Worm (Caenorhabditis elegans) whole organism, late embryonic: ENCODE measurements around the gene R12B2.6.

Experiments used
- C08G9.2 ChIP-seq: sonication (generic microtip); optimal IDR thresholded peaks from 2 replicates; lab custom pipeline; 2016; ENCODE audit warnings: mild to moderate bottlenecking, missing genetic modification characterization, moderate library complexity, missing compliant biosample characterization
- F13H6.1 ChIP-seq: sonication (generic microtip); optimal IDR thresholded peaks from 2 replicates; lab custom pipeline; 2016; ENCODE audit warnings: missing genetic modification characterization, missing compliant biosample characterization
- T23F11.4 ChIP-seq: fragments of 200-800 bp; sonication (Bioruptor generic); optimal IDR thresholded peaks from 2 replicates; lab custom pipeline; 2018; ENCODE audit warnings: mild to moderate bottlenecking, missing genetic modification characterization, missing compliant biosample characterization
- ceh-14 ChIP-seq: sonication (generic microtip); optimal IDR thresholded peaks from 2 replicates; lab custom pipeline; 2016; ENCODE audit warnings: missing genotype, missing genetic modification characterization, missing compliant biosample characterization
- ceh-18 ChIP-seq: sonication (generic microtip); optimal IDR thresholded peaks from 2 replicates; lab custom pipeline; 2016; ENCODE audit warnings: missing genetic modification characterization, missing compliant biosample characterization
- ceh-19 ChIP-seq: fragments of 200-800 bp; sonication (Bioruptor generic); optimal IDR thresholded peaks from 2 replicates; lab custom pipeline; 2018; ENCODE audit warnings: mild to moderate bottlenecking, missing genetic modification characterization, missing compliant biosample characterization
- ceh-31 ChIP-seq: sonication (generic microtip); optimal IDR thresholded peaks from 2 replicates; lab custom pipeline; 2016; ENCODE audit warnings: missing genetic modification characterization, missing compliant biosample characterization
- ceh-34 ChIP-seq: sonication (generic microtip); optimal IDR thresholded peaks from 2 replicates; lab custom pipeline; 2016; ENCODE audit warnings: mild to moderate bottlenecking, missing genetic modification characterization, missing compliant biosample characterization
- ceh-45 ChIP-seq: fragments of 200-800 bp; sonication (Bioruptor generic); IDR thresholded peaks from 2 replicates; pipeline ENCODE4 v1.3.6; 2022; ENCODE audit warnings: missing genetic modification reagents, missing genetic modification characterization, missing compliant biosample characterization
- ceh-48 ChIP-seq: sonication (generic microtip); optimal IDR thresholded peaks from 2 replicates; lab custom pipeline; 2016; ENCODE audit warnings: missing genetic modification characterization, inconsistent platforms, missing compliant biosample characterization
- elt-2 ChIP-seq: sonication (generic microtip); optimal IDR thresholded peaks from 2 replicates; lab custom pipeline; 2016; ENCODE audit warnings: missing genetic modification reagents, missing genetic modification characterization, missing compliant biosample characterization
- elt-4 ChIP-seq: sonication (generic microtip); optimal IDR thresholded peaks from 2 replicates; lab custom pipeline; 2016; ENCODE audit warnings: missing genetic modification characterization, missing compliant biosample characterization
- ets-4 ChIP-seq: sonication (generic microtip); optimal IDR thresholded peaks from 2 replicates; lab custom pipeline; 2016; ENCODE audit warnings: missing genetic modification characterization, missing compliant biosample characterization
- fkh-10 ChIP-seq: fragments of 150-350 bp; optimal IDR thresholded peaks from 2 replicates; lab custom pipeline; 2014; ENCODE audit warnings: missing biosample characterization, missing genetic modification reagents, missing genetic modification characterization
- fkh-6 ChIP-seq: sonication (generic microtip); optimal IDR thresholded peaks from 2 replicates; lab custom pipeline; 2016; ENCODE audit warnings: missing genetic modification characterization, missing compliant biosample characterization
- gmeb-2 ChIP-seq: sonication (generic microtip); optimal IDR thresholded peaks from 2 replicates; lab custom pipeline; 2016; ENCODE audit warnings: missing genetic modification characterization, inconsistent platforms, missing compliant biosample characterization
- hlh-13 ChIP-seq: fragments of 200-800 bp; sonication (Bioruptor generic); optimal IDR thresholded peaks from 2 replicates; lab custom pipeline; 2018; ENCODE audit warnings: mild to moderate bottlenecking, missing genetic modification characterization, missing compliant biosample characterization
- lim-6 ChIP-seq: sonication (generic microtip); optimal IDR thresholded peaks from 2 replicates; lab custom pipeline; 2016; ENCODE audit warnings: missing genetic modification characterization, missing compliant biosample characterization
- lin-11 ChIP-seq: fragments of 200-800 bp; sonication (Bioruptor generic); optimal IDR thresholded peaks from 2 replicates; lab custom pipeline; 2018; ENCODE audit warnings: mild to moderate bottlenecking, missing genetic modification characterization, missing compliant biosample characterization
- nhr-11 ChIP-seq: fragments of 150-350 bp; optimal IDR thresholded peaks from 2 replicates; lab custom pipeline; 2014; ENCODE audit warnings: missing biosample characterization, missing genetic modification characterization
- odd-2 ChIP-seq: sonication (generic microtip); optimal IDR thresholded peaks from 2 replicates; lab custom pipeline; 2017; ENCODE audit warnings: antibody characterized with exemption, mild to moderate bottlenecking, missing genetic modification characterization, missing compliant biosample characterization
- pat-9 ChIP-seq: fragments of 200-800 bp; sonication (Bioruptor generic); optimal IDR thresholded peaks from 2 replicates; lab custom pipeline; 2018; ENCODE audit warnings: mild to moderate bottlenecking, missing genetic modification characterization, moderate library complexity, missing compliant biosample characterization
- pax-1 ChIP-seq: fragments of 150-350 bp; optimal IDR thresholded peaks from 2 replicates; lab custom pipeline; 2014; ENCODE audit warnings: missing biosample characterization, missing genetic modification characterization
- pha-4 ChIP-seq: fragments of 150-350 bp; optimal IDR thresholded peaks from 2 replicates; lab custom pipeline; 2018; ENCODE audit warnings: missing biosample characterization, missing genetic modification reagents, missing genetic modification characterization
- pqm-1 ChIP-seq: sonication (generic microtip); optimal IDR thresholded peaks from 2 replicates; lab custom pipeline; 2016; ENCODE audit warnings: missing genetic modification characterization, missing compliant biosample characterization
- pros-1 ChIP-seq: fragments of 150-350 bp; optimal IDR thresholded peaks from 2 replicates; lab custom pipeline; 2014; ENCODE audit warnings: missing biosample characterization, missing genetic modification reagents, missing genetic modification characterization
- ref-2 ChIP-seq: sonication (generic microtip); optimal IDR thresholded peaks from 2 replicates; lab custom pipeline; 2016; ENCODE audit warnings: missing genetic modification characterization, missing compliant biosample characterization
- rnt-1 ChIP-seq: sonication (generic microtip); optimal IDR thresholded peaks from 2 replicates; lab custom pipeline; 2016; ENCODE audit warnings: missing genetic modification characterization, missing compliant biosample characterization
- tbx-7 ChIP-seq: sonication (generic microtip); optimal IDR thresholded peaks from 2 replicates; lab custom pipeline; 2016; ENCODE audit warnings: missing genotype, missing genetic modification characterization, missing compliant biosample characterization
- ttx-3 ChIP-seq: sonication (generic microtip); optimal IDR thresholded peaks from 2 replicates; lab custom pipeline; 2016; ENCODE audit warnings: missing genetic modification reagents, missing genetic modification characterization, missing compliant biosample characterization
- unc-42 ChIP-seq: sonication (generic microtip); optimal IDR thresholded peaks from 2 replicates; lab custom pipeline; 2016; ENCODE audit warnings: missing genotype, missing genetic modification characterization, missing compliant biosample characterization
- unc-55 ChIP-seq: sonication (generic microtip); optimal IDR thresholded peaks from 2 replicates; lab custom pipeline; 2017; ENCODE audit warnings: missing biosample characterization, missing genetic modification reagents, missing genetic modification characterization
- unc-86 ChIP-seq: sonication (generic microtip); optimal IDR thresholded peaks from 2 replicates; lab custom pipeline; 2016; ENCODE audit warnings: missing genetic modification characterization, missing compliant biosample characterization
- ztf-16 ChIP-seq: sonication (generic microtip); optimal IDR thresholded peaks from 2 replicates; lab custom pipeline; 2017; ENCODE audit warnings: missing genetic modification characterization, missing compliant biosample characterization

R12B2.6 gene

DNA sequence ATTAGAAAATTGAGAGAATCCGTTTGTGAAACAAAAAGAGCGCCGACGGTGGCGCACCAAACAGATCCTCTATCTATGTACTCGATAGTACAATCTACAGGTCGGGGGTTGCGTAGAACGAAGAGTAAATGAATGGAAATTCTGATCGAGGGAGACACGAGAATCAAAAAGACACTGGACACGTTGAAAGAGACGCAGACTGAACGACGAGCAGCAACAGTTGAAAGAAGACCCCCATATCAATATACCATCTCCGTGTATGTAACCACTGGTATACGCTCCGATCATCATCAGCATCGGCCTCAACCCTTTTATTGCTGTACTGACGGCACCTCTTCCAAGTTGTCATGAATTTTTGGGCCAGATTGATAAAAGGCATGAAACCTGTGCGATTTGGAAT lies 2.3 kb upstream of the R12B2.6 start:
- TF ChIP-seq gmeb-2 (tag; lab: Kevin White, UChicago) (no peak), hlh-13 (GFP tag; lab: Kevin White, UChicago) (no peak), nhr-11 (tag; lab: Kevin White, UChicago) (no peak), pha-4 (tag; lab: Kevin White, UChicago) (no peak), F13H6.1 (tag; lab: Kevin White, UChicago) (no peak), lin-11 (tag; lab: Kevin White, UChicago) (no peak), ets-4 (tag; lab: Kevin White, UChicago) (no peak), ceh-31 (tag; lab: Kevin White, UChicago) (no peak), pqm-1 (no peak), ztf-16 (tag; lab: Kevin White, UChicago) (no peak), tbx-7 (tag; lab: Kevin White, UChicago) (no peak), ceh-48 (tag; lab: Kevin White, UChicago) (no peak), ref-2 (no peak), lim-6 (tag; lab: Kevin White, UChicago) (no peak)

DNA sequence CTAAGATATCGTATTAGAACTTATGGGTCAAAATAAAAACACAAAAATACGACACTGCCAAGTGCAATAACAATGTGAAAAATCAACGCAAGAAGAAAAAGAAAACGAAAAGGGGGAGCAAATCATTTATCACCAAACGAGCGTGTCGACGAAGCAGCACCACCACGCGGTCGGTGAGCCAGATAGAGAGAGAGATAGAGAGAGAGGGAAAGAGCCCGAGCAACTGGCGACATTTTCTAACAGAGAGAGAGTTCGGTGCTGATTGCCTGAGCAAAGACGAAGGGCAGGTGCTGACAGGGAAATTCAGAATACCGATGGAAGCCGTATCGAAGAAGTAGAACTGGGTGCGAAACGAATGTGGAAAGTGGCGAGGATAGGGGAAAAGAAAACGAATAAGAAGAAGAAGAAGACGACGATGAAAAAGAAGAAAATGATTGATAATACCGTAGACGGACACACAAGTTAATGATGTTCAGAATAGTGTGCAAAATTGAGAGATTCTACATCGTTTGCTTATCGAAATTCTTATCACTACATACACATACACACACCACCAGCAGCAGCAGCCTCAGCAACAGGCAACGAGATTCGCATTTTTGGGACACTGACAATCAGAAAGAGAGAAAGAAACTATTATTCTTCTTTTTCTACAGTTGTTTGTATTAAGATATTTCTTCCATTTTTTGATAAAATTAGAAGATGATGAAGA lies 1.4 kb upstream of the R12B2.6 start:
- no peak for TF ChIP-seq ceh-14 (tag; lab: Kevin White, UChicago)
- TF ChIP-seq ets-4 (tag; lab: Kevin White, UChicago): peak; percentile 26
- TF ChIP-seq rnt-1: peak; percentile 49
- no peak for TF ChIP-seq fkh-10 (GFP tag; lab: Kevin White, UChicago)
- TF ChIP-seq pqm-1: no peak
- TF ChIP-seq ceh-34 (tag; lab: Kevin White, UChicago): peak; percentile 23
- no peak for TF ChIP-seq unc-86 (tag; lab: Kevin White, UChicago)
- TF ChIP-seq pros-1 (tag; lab: Kevin White, UChicago): no peak
- TF ChIP-seq ceh-45 (GFP tag; lab: Robert Waterston, UW): no peak
- no peak for TF ChIP-seq fkh-6 (tag; lab: Kevin White, UChicago)
- TF ChIP-seq ceh-18 (tag; lab: Kevin White, UChicago): peak; percentile 63
- no peak for TF ChIP-seq unc-55 (GFP tag; lab: Kevin White, UChicago)
- TF ChIP-seq lin-11 (tag; lab: Kevin White, UChicago): no peak
- peak; percentile 46 for TF ChIP-seq C08G9.2 (tag; lab: Kevin White, UChicago)
- peak; percentile 89 for TF ChIP-seq elt-2 (tag; lab: Kevin White, UChicago)
- TF ChIP-seq ceh-19 (GFP tag; lab: Kevin White, UChicago): no peak

DNA sequence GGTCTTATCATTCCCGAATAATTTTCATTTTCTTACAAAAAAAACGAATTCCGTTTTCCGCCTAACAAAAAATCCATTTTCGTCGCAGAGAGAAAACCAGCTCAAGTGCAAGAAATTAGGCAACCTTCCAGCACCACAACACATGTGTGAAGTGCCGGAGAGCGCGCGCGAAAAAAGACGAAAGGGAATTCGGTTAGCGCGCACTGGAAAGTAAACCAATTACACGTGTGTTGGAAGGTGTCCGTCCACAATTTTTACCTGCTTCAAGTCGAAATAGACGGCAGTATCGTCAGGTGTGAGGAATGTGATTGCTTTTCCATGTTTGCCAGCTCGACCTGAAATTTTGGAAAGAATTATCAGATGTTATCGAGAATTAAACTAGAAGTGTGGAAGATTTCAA lies 710 bp upstream of the R12B2.6 start:
- TF ChIP-seq pat-9 (tag; lab: Kevin White, UChicago) (no peak), hlh-13 (GFP tag; lab: Kevin White, UChicago) (no peak), unc-42 (tag; lab: Kevin White, UChicago) (peak; percentile 61), lin-11 (tag; lab: Kevin White, UChicago) (no peak), elt-4 (tag; lab: Kevin White, UChicago) (no peak)

DNA sequence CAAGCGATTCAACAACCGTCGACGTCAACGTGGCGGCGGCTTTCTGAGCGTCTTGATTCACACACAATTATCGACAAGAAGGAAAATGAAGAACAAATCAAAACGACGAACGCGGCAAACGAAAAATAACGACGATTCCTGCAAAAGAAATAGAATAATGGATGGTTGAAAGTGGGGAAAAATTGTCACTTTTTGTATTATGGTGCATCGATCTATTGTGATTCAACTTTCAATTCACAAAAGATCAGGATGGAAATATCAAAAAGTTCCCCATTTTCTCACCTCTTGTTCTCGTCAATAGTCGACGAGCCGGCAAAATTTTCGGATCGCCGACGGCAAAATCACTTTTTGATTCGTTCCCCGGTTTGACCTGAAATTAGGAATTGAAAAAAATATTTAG lies 577 bp downstream of the R12B2.6 start, which contains the start of the genes R12B2.13 and mdt-15:
TSS of gene R12B2.13 (minus strand) at position 101 of the 400 bp plus-strand sequence.
TSS of gene mdt-15 (minus strand) at position 376 of the 400 bp plus-strand sequence.
- no peak for TF ChIP-seq gmeb-2 (tag; lab: Kevin White, UChicago)
- TF ChIP-seq ets-4 (tag; lab: Kevin White, UChicago): no peak
- no peak for TF ChIP-seq ttx-3 (tag; lab: Kevin White, UChicago)
- no peak for TF ChIP-seq T23F11.4
- TF ChIP-seq pax-1 (tag; lab: Kevin White, UChicago): no peak
- TF ChIP-seq rnt-1: no peak
- no peak for TF ChIP-seq lim-6 (tag; lab: Kevin White, UChicago)
- TF ChIP-seq odd-2 (tag; lab: Kevin White, UChicago): no peak
- TF ChIP-seq fkh-6 (tag; lab: Kevin White, UChicago): no peak
- no peak for TF ChIP-seq fkh-10 (GFP tag; lab: Kevin White, UChicago)
- no peak for TF ChIP-seq hlh-13 (GFP tag; lab: Kevin White, UChicago)
